Worm (Caenorhabditis elegans) whole organism, mixed stage, embryonic: ENCODE results near the gene F33E11.2.

ENCODE experiments used
- M03D4.4 ChIP-seq: sonication (generic microtip); optimal IDR thresholded peaks from 2 replicates; lab custom pipeline; 2017; ENCODE audit warnings: mild to moderate bottlenecking, missing genetic modification characterization, missing compliant biosample characterization
- bed-3 ChIP-seq: fragments of 200-800 bp; sonication (Bioruptor generic); optimal IDR thresholded peaks from 3 replicates; lab custom pipeline; 2018; ENCODE audit warnings: mild to moderate bottlenecking, missing genetic modification characterization, moderate library complexity, missing compliant biosample characterization
- blmp-1 ChIP-seq: fragments of 150-350 bp; optimal IDR thresholded peaks from 2 replicates; lab custom pipeline; 2014; ENCODE audit warnings: missing biosample characterization, missing genetic modification characterization
- ceh-39 ChIP-seq: fragments of 150-350 bp; optimal IDR thresholded peaks from 2 replicates; lab custom pipeline; 2014; ENCODE audit warnings: missing biosample characterization, missing genetic modification characterization
- ceh-43 ChIP-seq: fragments of 200-800 bp; sonication (Bioruptor generic); optimal IDR thresholded peaks from 2 replicates; lab custom pipeline; 2018; ENCODE audit warnings: mild to moderate bottlenecking, missing genetic modification characterization, moderate library complexity, missing compliant biosample characterization
- ceh-83 ChIP-seq: fragments of 200-800 bp; sonication (Bioruptor generic); optimal IDR thresholded peaks from 2 replicates; lab custom pipeline; 2018; ENCODE audit warnings: mild to moderate bottlenecking, missing genetic modification characterization, missing compliant biosample characterization
- ces-1 ChIP-seq: fragments of 150-350 bp; optimal IDR thresholded peaks from 2 replicates; lab custom pipeline; 2014; ENCODE audit warnings: missing biosample characterization, missing genetic modification reagents, missing genetic modification characterization
- drap-1 ChIP-seq: fragments of 200-800 bp; sonication (Bioruptor generic); optimal IDR thresholded peaks from 3 replicates; lab custom pipeline; 2018; ENCODE audit warnings: mild to moderate bottlenecking, missing genetic modification characterization, missing compliant biosample characterization
- elt-1 ChIP-seq: sonication (generic microtip); optimal IDR thresholded peaks from 2 replicates; lab custom pipeline; 2017; ENCODE audit warnings: missing genetic modification characterization, mild to moderate bottlenecking, missing compliant biosample characterization, antibody characterized with exemption, moderate library complexity, borderline replicate concordance; ENCODE audit not compliant: insufficient read depth
- elt-3 ChIP-seq: fragments of 150-350 bp; optimal IDR thresholded peaks from 2 replicates; lab custom pipeline; 2014; ENCODE audit warnings: missing biosample characterization, missing genetic modification characterization
- flh-1 ChIP-seq: fragments of 200-800 bp; sonication (Bioruptor generic); optimal IDR thresholded peaks from 2 replicates; lab custom pipeline; 2018; ENCODE audit warnings: mild to moderate bottlenecking, missing genetic modification characterization, moderate library complexity, missing compliant biosample characterization
- ham-2 ChIP-seq: fragments of 200-800 bp; sonication (Bioruptor generic); optimal IDR thresholded peaks from 2 replicates; lab custom pipeline; 2018; ENCODE audit warnings: mild to moderate bottlenecking, missing genetic modification characterization, missing compliant biosample characterization
- hlh-1 ChIP-seq: fragments of 150-350 bp; optimal IDR thresholded peaks from 2 replicates; lab custom pipeline; 2014; ENCODE audit warnings: missing biosample characterization, missing genetic modification reagents, missing genetic modification characterization
- lin-13 ChIP-seq: fragments of 150-350 bp; optimal IDR thresholded peaks from 2 replicates; lab custom pipeline; 2014; ENCODE audit warnings: missing biosample characterization, missing genetic modification characterization
- lin-32 ChIP-seq: fragments of 200-800 bp; sonication (Bioruptor generic); optimal IDR thresholded peaks from 2 replicates; lab custom pipeline; 2018; ENCODE audit warnings: mild to moderate bottlenecking, missing genetic modification characterization, missing compliant biosample characterization
- mab-5 ChIP-seq: fragments of 150-350 bp; optimal IDR thresholded peaks from 2 replicates; lab custom pipeline; 2014; ENCODE audit warnings: missing biosample characterization, missing genetic modification characterization
- mep-1 ChIP-seq: fragments of 150-350 bp; optimal IDR thresholded peaks from 2 replicates; lab custom pipeline; 2017; ENCODE audit warnings: missing biosample characterization, missing genetic modification reagents, missing genetic modification characterization, inconsistent platforms
- mls-2 ChIP-seq: sonication (generic microtip); optimal IDR thresholded peaks from 2 replicates; lab custom pipeline; 2016; ENCODE audit warnings: mild to moderate bottlenecking, missing genetic modification characterization, moderate library complexity, missing compliant biosample characterization
- nhr-12 ChIP-seq: fragments of 150-350 bp; optimal IDR thresholded peaks from 2 replicates; lab custom pipeline; 2014; ENCODE audit warnings: missing biosample characterization, missing genetic modification characterization
- nhr-2 ChIP-seq: fragments of 150-350 bp; optimal IDR thresholded peaks from 2 replicates; lab custom pipeline; 2014; ENCODE audit warnings: missing biosample characterization, missing genetic modification characterization
- nhr-237 ChIP-seq: fragments of 150-350 bp; optimal IDR thresholded peaks from 2 replicates; lab custom pipeline; 2014; ENCODE audit warnings: missing biosample characterization, missing genetic modification characterization
- nhr-28 ChIP-seq: fragments of 150-350 bp; optimal IDR thresholded peaks from 2 replicates; lab custom pipeline; 2014; ENCODE audit warnings: missing biosample characterization, missing genetic modification characterization
- nhr-76 ChIP-seq: sonication (generic microtip); optimal IDR thresholded peaks from 2 replicates; lab custom pipeline; 2017; ENCODE audit warnings: missing biosample characterization, missing genetic modification characterization
- pha-4 ChIP-seq: fragments of 150-350 bp; optimal IDR thresholded peaks from 2 replicates; lab custom pipeline; 2018; ENCODE audit warnings: missing biosample characterization, missing genetic modification reagents, missing genetic modification characterization
- snpc-4 ChIP-seq: fragments of 150-350 bp; optimal IDR thresholded peaks from 2 replicates; lab custom pipeline; 2014; ENCODE audit warnings: missing biosample characterization, missing genetic modification characterization
- sptf-1 ChIP-seq: sonication (generic microtip); optimal IDR thresholded peaks from 2 replicates; lab custom pipeline; 2017; ENCODE audit warnings: mild to moderate bottlenecking, missing genetic modification characterization, moderate library complexity, missing compliant biosample characterization
- tbx-8 ChIP-seq: fragments of 200-800 bp; sonication (Bioruptor generic); optimal IDR thresholded peaks from 2 replicates; lab custom pipeline; 2018; ENCODE audit warnings: mild to moderate bottlenecking, missing genetic modification characterization, moderate library complexity, missing compliant biosample characterization
- unc-120 ChIP-seq: sonication (generic microtip); optimal IDR thresholded peaks from 2 replicates; lab custom pipeline; 2017; ENCODE audit warnings: missing genetic modification characterization, missing compliant biosample characterization; ENCODE audit not compliant: poor library complexity, severe bottlenecking
- unc-39 ChIP-seq: fragments of 150-350 bp; optimal IDR thresholded peaks from 2 replicates; lab custom pipeline; 2014; ENCODE audit warnings: missing biosample characterization, missing genetic modification characterization
- unc-62 ChIP-seq: fragments of 150-350 bp; optimal IDR thresholded peaks from 2 replicates; lab custom pipeline; 2014; ENCODE audit warnings: missing biosample characterization, missing genetic modification reagents, missing genetic modification characterization
- zip-8 ChIP-seq: fragments of 150-350 bp; optimal IDR thresholded peaks from 2 replicates; lab custom pipeline; 2014; ENCODE audit warnings: missing biosample characterization, missing genetic modification characterization
- ztf-11 ChIP-seq: fragments of 150-350 bp; optimal IDR thresholded peaks from 2 replicates; lab custom pipeline; 2014; ENCODE audit warnings: missing biosample characterization, missing genetic modification characterization

Gene F33E11.2

ce11 chrV:265062-265963 is 32.4 kb upstream of the F33E11.2 start:
- TF ChIP-seq nhr-2 (tag; lab: Kevin White, UChicago) (peak; percentile 54), nhr-237 (tag; lab: Kevin White, UChicago) (peak; percentile 23), unc-120 (tag; lab: Kevin White, UChicago) (peak; percentile 99), mab-5 (tag; lab: Kevin White, UChicago) (peak; percentile 5), bed-3 (GFP tag; lab: Kevin White, UChicago) (peak; percentile 80), unc-62 (GFP tag; lab: Kevin White, UChicago) (peak; percentile 47), mls-2 (tag; lab: Kevin White, UChicago) (peak; percentile 63), tbx-8 (GFP tag; lab: Kevin White, UChicago) (peak; percentile 46), M03D4.4 (tag; lab: Kevin White, UChicago) (peak; percentile 89)
- TF ChIP-seq, all 35 proteins: peak for 9; not testable (repeated sequence) for 26

ce11 chrV:268007-268406 is 29.7 kb upstream of the F33E11.2 start, which contains the start of gene lgc-26:
Gene lgc-26 (plus strand): TSS chrV:268307.
- TF ChIP-seq mep-1 (tag; lab: Kevin White, UChicago) (no peak), mls-2 (tag; lab: Kevin White, UChicago) (no peak), lin-32 (GFP tag; lab: Kevin White, UChicago) (no peak), flh-1 (GFP tag; lab: Kevin White, UChicago) (no peak), zip-8 (tag; lab: Kevin White, UChicago) (no peak), ces-1 (no peak), M03D4.4 (tag; lab: Kevin White, UChicago) (no peak), unc-62 (GFP tag; lab: Kevin White, UChicago) (no peak), pha-4 (tag; lab: Kevin White, UChicago) (no peak), elt-1 (tag; lab: Kevin White, UChicago) (no peak), unc-120 (tag; lab: Kevin White, UChicago) (no peak), mab-5 (tag; lab: Kevin White, UChicago) (no peak), drap-1 (GFP tag; lab: Kevin White, UChicago) (no peak), bed-3 (GFP tag; lab: Kevin White, UChicago) (no peak)

- TF ChIP-seq M03D4.4 (tag; lab: Kevin White, UChicago) = no peak
- TF ChIP-seq blmp-1 = no peak
- TF ChIP-seq mep-1 (tag; lab: Kevin White, UChicago) = no peak
- TF ChIP-seq drap-1 (GFP tag; lab: Kevin White, UChicago) = no peak
- no peak for TF ChIP-seq zip-8 (tag; lab: Kevin White, UChicago)
- TF ChIP-seq ceh-43 (GFP tag; lab: Kevin White, UChicago) = no peak
- no peak for TF ChIP-seq mls-2 (tag; lab: Kevin White, UChicago)
- TF ChIP-seq nhr-2 (tag; lab: Kevin White, UChicago) = no peak
- TF ChIP-seq snpc-4 (tag; lab: Kevin White, UChicago) = no peak
- TF ChIP-seq ceh-39 (tag; lab: Kevin White, UChicago) = no peak
- TF ChIP-seq nhr-28 = no peak
- TF ChIP-seq hlh-1 (tag; lab: Kevin White, UChicago) = no peak
Observed at ce11 chrV:272837-273236, 24.9 kb upstream of the F33E11.2 start, which contains the start of gene nlp-70. Gene nlp-70 (minus strand): TSS chrV:272937.

ce11 chrV:281111-281510 is 16.6 kb upstream of the F33E11.2 start:
- no peak for TF ChIP-seq sptf-1 (tag; lab: Kevin White, UChicago)
- peak; percentile 41 for TF ChIP-seq hlh-1 (tag; lab: Kevin White, UChicago)
- TF ChIP-seq nhr-28 = no peak
- no peak for TF ChIP-seq ham-2 (GFP tag; lab: Kevin White, UChicago)
- TF ChIP-seq unc-39 (tag; lab: Kevin White, UChicago) = no peak
- TF ChIP-seq flh-1 (GFP tag; lab: Kevin White, UChicago) = no peak
- TF ChIP-seq ceh-39 (tag; lab: Kevin White, UChicago) = no peak
- TF ChIP-seq pha-4 (tag; lab: Kevin White, UChicago) = no peak
- TF ChIP-seq mep-1 (tag; lab: Kevin White, UChicago) = no peak
- TF ChIP-seq lin-32 (GFP tag; lab: Kevin White, UChicago) = no peak
- TF ChIP-seq nhr-76 (tag; lab: Kevin White, UChicago) = no peak
- TF ChIP-seq unc-62 (GFP tag; lab: Kevin White, UChicago) = peak; percentile 97
- TF ChIP-seq mls-2 (tag; lab: Kevin White, UChicago) = no peak
- TF ChIP-seq unc-120 (tag; lab: Kevin White, UChicago) = peak; percentile 14
- TF ChIP-seq elt-3 = no peak
- TF ChIP-seq lin-13 (tag; lab: Kevin White, UChicago) = no peak
- TF ChIP-seq ztf-11 (tag; lab: Kevin White, UChicago) = no peak
- TF ChIP-seq ces-1 = no peak
- TF ChIP-seq ceh-83 (GFP tag; lab: Kevin White, UChicago) = no peak
- TF ChIP-seq tbx-8 (GFP tag; lab: Kevin White, UChicago) = no peak
- TF ChIP-seq nhr-12 = no peak
- TF ChIP-seq bed-3 (GFP tag; lab: Kevin White, UChicago) = no peak
- no peak for TF ChIP-seq elt-1 (tag; lab: Kevin White, UChicago)
- TF ChIP-seq, all 35 proteins: peak for 3
